Fruit fly (Drosophila melanogaster): ENCODE measurements around the gene CtsF.

Gene CtsF

DNA sequence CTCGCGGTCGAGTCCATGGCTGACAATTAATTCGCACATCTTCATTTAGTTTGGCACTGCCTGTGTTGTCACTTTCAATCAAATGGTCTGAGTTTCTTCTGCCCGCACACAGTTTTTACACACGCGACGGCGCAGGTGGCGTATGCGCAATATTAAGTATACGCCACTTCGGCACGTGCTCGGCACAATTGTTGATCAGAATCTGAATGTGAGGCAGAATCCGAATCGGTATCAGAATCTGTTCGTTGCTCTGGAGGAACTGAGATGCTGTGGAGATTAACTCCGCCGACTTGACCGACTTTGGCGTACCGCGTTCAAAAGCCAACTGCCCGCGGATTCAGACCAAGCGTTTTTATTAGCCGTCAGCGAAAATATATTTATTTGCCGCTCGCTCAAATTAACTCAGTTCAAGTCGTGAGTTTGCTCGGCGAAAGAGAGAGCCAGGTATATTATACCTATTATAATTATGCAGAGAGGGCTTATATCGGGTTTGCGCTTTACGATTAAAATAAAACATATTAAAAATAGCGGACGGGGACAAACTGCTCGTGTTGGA is 28.1 kb upstream of the CtsF start:
- TF ChIP-seq CG8478 (optimal IDR thresholded peaks at IDR 0.05) = no peak
- no peak for TF ChIP-seq CTCF (optimal IDR thresholded peaks at IDR 0.05)

DNA sequence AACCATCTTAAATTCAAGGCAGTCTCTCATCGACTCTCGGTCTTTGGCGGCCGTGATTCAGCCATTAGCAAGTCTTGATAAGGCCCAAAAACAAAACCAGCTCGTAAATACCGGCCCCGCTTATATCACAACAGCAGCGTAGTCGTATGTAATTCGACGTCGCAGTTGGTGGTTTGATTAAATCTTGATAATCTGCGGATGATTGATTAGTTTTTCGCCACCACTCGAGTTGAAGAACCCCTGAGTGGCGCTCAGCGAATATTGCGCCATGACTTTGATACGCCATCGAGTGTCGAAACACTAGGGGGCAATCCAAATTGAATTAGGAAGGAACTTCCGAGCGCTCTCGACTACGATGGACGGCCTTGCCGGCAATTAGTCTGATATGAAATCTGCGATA is 27.1 kb upstream of the CtsF start:
- TF ChIP-seq CTCF (optimal IDR thresholded peaks at IDR 0.05) (no peak), CG8478 (optimal IDR thresholded peaks at IDR 0.05) (no peak)

DNA sequence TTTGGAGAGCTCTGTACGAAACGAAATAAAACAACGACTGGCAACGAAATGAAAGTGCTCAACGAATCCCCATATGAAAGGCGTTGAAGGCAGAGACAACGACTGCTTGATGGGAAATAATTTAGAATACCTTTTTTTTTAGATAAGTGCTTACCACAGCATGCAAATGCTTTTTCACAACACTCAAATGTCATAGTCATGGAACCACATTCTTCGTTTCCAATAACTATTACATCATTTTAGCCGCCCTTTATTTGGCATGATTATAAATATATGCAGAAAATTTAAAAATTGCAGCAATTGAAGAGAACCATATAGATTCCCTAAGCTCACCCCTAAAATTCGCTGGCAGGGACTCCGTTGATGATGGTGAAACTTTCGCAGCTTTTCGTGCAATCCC is 26.2 kb upstream of the CtsF start, which contains the start of gene CG31538:
Gene CG31538 (minus strand): TSS at position 101 of the 400 bp plus-strand sequence.
- TF ChIP-seq CTCF (optimal IDR thresholded peaks at IDR 0.05) (no peak), CG8478 (optimal IDR thresholded peaks at IDR 0.05) (no peak)

DNA sequence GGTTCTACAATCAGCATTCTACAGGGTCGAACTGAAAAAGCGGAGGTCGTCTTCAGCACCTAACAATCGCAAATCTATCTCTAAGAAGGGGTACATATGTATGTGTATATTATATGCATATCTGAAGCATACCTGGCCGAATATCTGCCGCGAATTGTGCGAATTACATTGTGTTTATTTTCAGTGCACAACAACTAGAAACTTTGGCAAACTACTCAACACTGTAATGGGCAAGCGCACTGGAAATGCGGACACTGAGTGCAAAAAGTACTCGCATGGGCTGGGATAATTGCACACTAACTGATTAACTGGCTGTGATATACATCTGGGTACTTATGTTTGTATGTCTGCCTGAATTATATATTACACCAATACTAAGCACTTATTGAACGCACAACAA is 19.3 kb upstream of the CtsF start:
- TF ChIP-seq CG8478 (optimal IDR thresholded peaks at IDR 0.05) (no peak), CTCF (optimal IDR thresholded peaks at IDR 0.05) (no peak)

- no peak for TF ChIP-seq CG8478 (optimal IDR thresholded peaks at IDR 0.05)
- no peak for TF ChIP-seq CTCF (optimal IDR thresholded peaks at IDR 0.05)
Measured at dm6 chr3R:5268495-5268894, 16.9 kb upstream of the CtsF start.

dm6 chr3R:5266282-5266681 is 14.7 kb upstream of the CtsF start:
- TF ChIP-seq CG8478 (optimal IDR thresholded peaks at IDR 0.05) (no peak), CTCF (optimal IDR thresholded peaks at IDR 0.05) (no peak)

- TF ChIP-seq CTCF (optimal IDR thresholded peaks at IDR 0.05) (no peak), CG8478 (optimal IDR thresholded peaks at IDR 0.05) (no peak)
Measured at dm6 chr3R:5264251-5265098, 12.9 kb upstream of the CtsF start.

- TF ChIP-seq CG8478 (optimal IDR thresholded peaks at IDR 0.05) (no peak), CTCF (optimal IDR thresholded peaks at IDR 0.05) (no peak)
Measured at dm6 chr3R:5263311-5264250, 12.0 kb upstream of the CtsF start.

DNA sequence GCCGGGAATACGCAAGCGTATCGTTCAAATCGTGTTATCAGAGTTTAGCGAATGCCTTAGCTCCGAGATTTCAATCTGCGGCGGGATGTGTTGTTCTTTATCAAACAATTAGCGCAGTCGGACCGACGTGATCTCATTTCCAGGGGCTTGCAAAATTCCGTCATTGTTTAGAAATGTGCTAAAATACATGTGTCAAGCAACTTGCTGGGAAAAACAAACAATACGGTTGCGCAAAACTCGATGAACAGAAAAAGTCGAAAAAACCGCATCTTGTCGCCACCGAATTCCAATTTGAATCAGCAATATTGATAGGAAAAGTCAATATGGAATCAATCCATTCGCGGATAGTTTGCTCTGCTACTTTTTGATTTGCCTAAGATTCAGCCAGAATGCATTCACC is 11.0 kb upstream of the CtsF start, which contains the start of gene Tim17a2:
Gene Tim17a2 (minus strand): TSS at position 101 of the 400 bp plus-strand sequence.
- TF ChIP-seq CTCF (optimal IDR thresholded peaks at IDR 0.05) (no peak), CG8478 (optimal IDR thresholded peaks at IDR 0.05) (no peak)

- TF ChIP-seq CTCF (optimal IDR thresholded peaks at IDR 0.05) (no peak), CG8478 (optimal IDR thresholded peaks at IDR 0.05) (no peak)
Measured at dm6 chr3R:5261996-5262535, 10.5 kb upstream of the CtsF start.

- TF ChIP-seq CTCF (optimal IDR thresholded peaks at IDR 0.05) = no peak
- no peak for TF ChIP-seq CG8478 (optimal IDR thresholded peaks at IDR 0.05)
Measured at dm6 chr3R:5261262-5261661, 9.7 kb upstream of the CtsF start.

DNA sequence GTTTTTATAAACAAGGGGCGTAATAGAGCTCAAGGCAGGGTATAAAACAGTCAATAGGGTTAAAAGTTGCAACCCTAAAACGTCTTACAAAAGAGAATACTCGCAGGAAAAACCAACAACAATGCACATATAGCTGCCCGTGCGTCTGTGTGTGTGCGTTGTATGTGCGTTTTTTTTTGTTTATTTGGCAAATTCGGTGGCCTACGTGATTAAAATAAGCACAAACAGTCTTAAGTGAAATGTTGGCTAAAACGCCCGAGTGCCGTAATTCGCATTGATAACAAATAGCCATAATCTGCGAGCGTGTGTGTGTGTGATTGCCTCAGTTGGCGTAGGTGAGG is 5.6 kb upstream of the CtsF start:
- TF ChIP-seq CG8478 (optimal IDR thresholded peaks at IDR 0.05) (no peak), CTCF (optimal IDR thresholded peaks at IDR 0.05) (no peak)

DNA sequence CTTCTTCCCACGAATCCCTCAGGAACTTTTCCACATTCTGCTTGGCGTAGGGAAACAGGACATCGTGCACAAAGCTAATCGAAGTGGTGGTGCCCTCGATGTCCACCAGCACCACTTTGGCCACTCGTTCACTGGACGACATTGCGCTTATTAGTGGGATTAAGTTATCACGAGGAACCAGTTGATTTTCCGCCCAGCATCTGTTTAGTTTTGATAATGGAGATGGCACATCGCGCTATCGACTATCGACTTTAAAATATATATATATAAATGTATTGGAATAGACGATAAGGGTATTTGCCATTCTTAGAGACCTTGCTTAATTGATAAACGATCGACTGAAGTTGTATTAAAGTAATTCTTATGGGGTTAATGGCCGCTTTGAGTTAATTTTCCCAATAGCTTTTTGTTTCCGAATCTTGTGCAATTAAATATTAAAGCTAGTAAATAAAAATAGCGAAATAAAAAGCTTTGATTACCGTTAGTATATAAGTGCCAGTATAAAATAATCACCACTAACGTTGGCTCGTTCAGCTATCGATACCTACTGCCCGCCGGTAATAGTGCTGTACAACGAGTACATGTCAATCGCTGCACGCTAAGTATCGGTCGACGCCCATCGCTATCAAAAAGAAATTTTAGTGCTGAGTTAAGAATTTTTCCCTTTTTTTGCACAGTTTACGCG is 5.1 kb upstream of the CtsF start, which contains the start of the genes Enoph and Hph:
Gene Enoph (minus strand): TSS at position 220 of the 685 bp plus-strand sequence.
Gene Hph (plus strand): TSS at position 576 of the 685 bp plus-strand sequence.
- TF ChIP-seq CTCF (optimal IDR thresholded peaks at IDR 0.05) (no peak), CG8478 (optimal IDR thresholded peaks at IDR 0.05) (no peak)

dm6 chr3R:5252853-5253252 is 1.3 kb upstream of the CtsF start, which contains the start of gene CG1113:
TSS of gene CG1113 (plus strand) at chr3R:5253153.
- no peak for TF ChIP-seq CG8478 (optimal IDR thresholded peaks at IDR 0.05)
- no peak for TF ChIP-seq CTCF (optimal IDR thresholded peaks at IDR 0.05)
